Worm (Caenorhabditis elegans) whole organism, L3 larva: ENCODE data around the gene R52.4.

Source experiments
- R02D3.7 ChIP-seq: fragments of 150-350 bp; optimal IDR thresholded peaks from 2 replicates; lab custom pipeline; 2014; ENCODE audit warnings: missing biosample characterization, missing genetic modification characterization
- ZK546.5 ChIP-seq: sonication (generic microtip); optimal IDR thresholded peaks from 2 replicates; lab custom pipeline; 2017; ENCODE audit warnings: missing biosample characterization, missing genetic modification characterization
- ama-1 ChIP-seq: fragments of 150-350 bp; optimal IDR thresholded peaks from 2 replicates; lab custom pipeline; 2018
- egl-27 ChIP-seq: sonication (generic microtip); optimal IDR thresholded peaks from 4 replicates; lab custom pipeline; 2017; ENCODE audit warnings: missing biosample characterization, missing genetic modification reagents, missing genetic modification characterization
- egl-5 ChIP-seq: fragments of 150-350 bp; optimal IDR thresholded peaks from 2 replicates; lab custom pipeline; 2017; ENCODE audit warnings: missing biosample characterization, missing genetic modification reagents, missing genetic modification characterization, inconsistent platforms
- elt-1 ChIP-seq: fragments of 150-350 bp; optimal IDR thresholded peaks from 2 replicates; lab custom pipeline; 2014; ENCODE audit warnings: missing biosample characterization, missing genetic modification characterization
- eor-1 ChIP-seq, 2 experiments: fragments of 150-350 bp; optimal IDR thresholded peaks; 2 replicates each; lab custom pipeline; 2014 to 2018; ENCODE audit warnings: missing biosample characterization in 2 of 2, missing genetic modification characterization in 2 of 2
- fkh-10 ChIP-seq: sonication (generic microtip); optimal IDR thresholded peaks from 2 replicates; lab custom pipeline; 2017; ENCODE audit warnings: missing biosample characterization, missing genetic modification reagents, missing genetic modification characterization
- fos-1 ChIP-seq: fragments of 150-350 bp; optimal IDR thresholded peaks from 2 replicates; lab custom pipeline; 2014; ENCODE audit warnings: missing biosample characterization, missing genetic modification characterization
- hmg-11 ChIP-seq: sonication (generic microtip); optimal IDR thresholded peaks from 2 replicates; lab custom pipeline; 2016; ENCODE audit warnings: missing genetic modification characterization, missing compliant biosample characterization
- jun-1 ChIP-seq: fragments of 150-350 bp; optimal IDR thresholded peaks from 2 replicates; lab custom pipeline; 2014; ENCODE audit warnings: missing biosample characterization, missing genetic modification reagents, missing genetic modification characterization
- lin-15B ChIP-seq: fragments of 150-350 bp; optimal IDR thresholded peaks from 2 replicates; lab custom pipeline; 2014; ENCODE audit warnings: missing biosample characterization, missing genetic modification characterization
- lsy-12 ChIP-seq: sonication (generic microtip); optimal IDR thresholded peaks from 2 replicates; lab custom pipeline; 2016; ENCODE audit warnings: mild to moderate bottlenecking, missing genetic modification characterization, missing compliant biosample characterization
- mdl-1 ChIP-seq: fragments of 150-350 bp; optimal IDR thresholded peaks from 2 replicates; lab custom pipeline; 2014; ENCODE audit warnings: missing biosample characterization, missing genetic modification characterization
- mml-1 ChIP-seq: fragments of 150-350 bp; sonication (generic microtip); optimal IDR thresholded peaks from 3 replicates; lab custom pipeline; 2014; ENCODE audit warnings: missing biosample characterization, missing genetic modification characterization
- nhr-11 ChIP-seq: fragments of 150-350 bp; optimal IDR thresholded peaks from 2 replicates; lab custom pipeline; 2014; ENCODE audit warnings: missing biosample characterization, missing genetic modification characterization
- nhr-12 ChIP-seq: fragments of 150-350 bp; optimal IDR thresholded peaks from 2 replicates; lab custom pipeline; 2014; ENCODE audit warnings: missing biosample characterization, missing genetic modification characterization
- nhr-23 ChIP-seq: fragments of 150-350 bp; optimal IDR thresholded peaks from 2 replicates; lab custom pipeline; 2014; ENCODE audit warnings: missing biosample characterization, missing genetic modification reagents, missing genetic modification characterization
- nhr-237 ChIP-seq: fragments of 150-350 bp; optimal IDR thresholded peaks from 2 replicates; lab custom pipeline; 2014; ENCODE audit warnings: missing biosample characterization, missing genetic modification characterization
- nhr-25 ChIP-seq: sonication (generic microtip); optimal IDR thresholded peaks from 2 replicates; lab custom pipeline; 2017; ENCODE audit warnings: missing biosample characterization, missing genetic modification characterization
- nhr-28 ChIP-seq: fragments of 150-350 bp; optimal IDR thresholded peaks from 2 replicates; lab custom pipeline; 2014; ENCODE audit warnings: missing biosample characterization, missing genetic modification characterization
- nhr-43 ChIP-seq: sonication (generic microtip); optimal IDR thresholded peaks from 2 replicates; lab custom pipeline; 2016; ENCODE audit warnings: mild to moderate bottlenecking, missing genetic modification characterization, missing compliant biosample characterization; ENCODE audit not compliant: poor library complexity, severe bottlenecking
- nhr-67 ChIP-seq: fragments of 150-350 bp; optimal IDR thresholded peaks from 2 replicates; lab custom pipeline; 2014; ENCODE audit warnings: missing biosample characterization, missing genetic modification characterization
- nhr-76 ChIP-seq: fragments of 150-350 bp; sonication (generic microtip); optimal IDR thresholded peaks from 5 replicates; lab custom pipeline; 2014; ENCODE audit warnings: missing biosample characterization, missing genetic modification characterization
- nhr-77 ChIP-seq: fragments of 150-350 bp; optimal IDR thresholded peaks from 2 replicates; lab custom pipeline; 2014; ENCODE audit warnings: missing biosample characterization, missing genetic modification characterization
- pha-4 ChIP-seq: fragments of 150-350 bp; optimal IDR thresholded peaks from 2 replicates; lab custom pipeline; 2014; ENCODE audit warnings: missing biosample characterization, missing genetic modification reagents, missing genetic modification characterization
- pqm-1 ChIP-seq: fragments of 150-350 bp; optimal IDR thresholded peaks from 2 replicates; lab custom pipeline; 2017; ENCODE audit warnings: missing biosample characterization, missing genetic modification characterization, inconsistent platforms
- sea-2 ChIP-seq: fragments of 150-350 bp; sonication (generic microtip); optimal IDR thresholded peaks from 4 replicates; lab custom pipeline; 2014; ENCODE audit warnings: missing biosample characterization, missing genetic modification reagents, missing genetic modification characterization
- skn-1 ChIP-seq: fragments of 150-350 bp; optimal IDR thresholded peaks from 2 replicates; lab custom pipeline; 2014; ENCODE audit warnings: missing biosample characterization, missing genetic modification characterization
- snpc-4 ChIP-seq: fragments of 150-350 bp; optimal IDR thresholded peaks from 2 replicates; lab custom pipeline; 2014; ENCODE audit warnings: missing biosample characterization, missing genetic modification characterization
- tbx-2 ChIP-seq: sonication (generic microtip); optimal IDR thresholded peaks from 2 replicates; lab custom pipeline; 2016; ENCODE audit warnings: mild to moderate bottlenecking, missing genetic modification characterization, missing compliant biosample characterization
- zag-1 ChIP-seq: fragments of 150-350 bp; optimal IDR thresholded peaks from 2 replicates; lab custom pipeline; 2014; ENCODE audit warnings: missing biosample characterization, missing genetic modification characterization
- ztf-11 ChIP-seq: fragments of 150-350 bp; optimal IDR thresholded peaks from 2 replicates; lab custom pipeline; 2014; ENCODE audit warnings: missing biosample characterization, missing genetic modification characterization
- ztf-4 ChIP-seq: fragments of 150-350 bp; optimal IDR thresholded peaks from 2 replicates; lab custom pipeline; 2014; ENCODE audit warnings: missing biosample characterization, missing genetic modification characterization

R52.4 gene

ce11 chrII:2140817-2141216, 32.6 kb upstream of the R52.4 start, which contains the start of gene C40A11.3:
Gene C40A11.3 (plus strand): TSS chrII:2141117.
- TF ChIP-seq pha-4 (tag; lab: Kevin White, UChicago) (no peak), hmg-11 (tag; lab: Kevin White, UChicago) (no peak), nhr-76 (tag; lab: Kevin White, UChicago) (no peak), mdl-1 (tag; lab: Kevin White, UChicago) (no peak), R02D3.7 (tag; lab: Kevin White, UChicago) (no peak), fkh-10 (GFP tag; lab: Kevin White, UChicago) (no peak), elt-1 (no peak)
- TF ChIP-seq, all 47 proteins: peak for 0

- TF ChIP-seq nhr-12 (tag; lab: Kevin White, UChicago), result no peak
- no peak for TF ChIP-seq egl-5 (tag; lab: Kevin White, UChicago)
Measured at ce11 chrII:2138901-2139300, 30.7 kb upstream of the R52.4 start.

ce11 chrII:2137235-2137634, 29.0 kb upstream of the R52.4 start, which contains the start of gene C40A11.4:
Gene C40A11.4 (plus strand): TSS chrII:2137422.
- TF ChIP-seq nhr-67 (tag; lab: Kevin White, UChicago) (no peak), nhr-76 (tag; lab: Kevin White, UChicago) (no peak), egl-27 (no peak), ztf-11 (tag; lab: Kevin White, UChicago) (no peak), nhr-28 (tag; lab: Kevin White, UChicago) (no peak), jun-1 (tag; lab: Kevin White, UChicago) (no peak), mml-1 (tag; lab: Kevin White, UChicago) (no peak), nhr-237 (tag; lab: Kevin White, UChicago) (no peak), nhr-11 (tag; lab: Kevin White, UChicago) (no peak), nhr-77 (tag; lab: Kevin White, UChicago) (no peak), tbx-2 (tag; lab: Kevin White, UChicago) (no peak), nhr-12 (tag; lab: Kevin White, UChicago) (no peak), ztf-4 (tag; lab: Kevin White, UChicago) (no peak), lsy-12 (tag; lab: Kevin White, UChicago) (no peak), fkh-10 (GFP tag; lab: Kevin White, UChicago) (no peak), ama-1 (no peak), snpc-4 (tag; lab: Kevin White, UChicago) (no peak), nhr-25 (tag; lab: Kevin White, UChicago) (no peak), pha-4 (tag; lab: Kevin White, UChicago) (no peak), ZK546.5 (tag; lab: Kevin White, UChicago) (no peak)

ce11 chrII:2135604-2136003, 27.4 kb upstream of the R52.4 start, which contains the start of gene hpo-7:
Gene hpo-7 (minus strand): TSS chrII:2135704.
- TF ChIP-seq lsy-12 (tag; lab: Kevin White, UChicago), result no peak
- TF ChIP-seq ZK546.5 (tag; lab: Kevin White, UChicago), result no peak
- TF ChIP-seq R02D3.7 (tag; lab: Kevin White, UChicago), result no peak
- TF ChIP-seq elt-1, result no peak
- no peak for TF ChIP-seq ztf-4 (tag; lab: Kevin White, UChicago)
- no peak for TF ChIP-seq ztf-11 (tag; lab: Kevin White, UChicago)
- no peak for TF ChIP-seq fos-1 (tag; lab: Kevin White, UChicago)
- TF ChIP-seq skn-1 (tag; lab: Kevin White, UChicago), result no peak
- no peak for TF ChIP-seq jun-1 (tag; lab: Kevin White, UChicago)

- TF ChIP-seq elt-1, result no peak
- no peak for TF ChIP-seq ZK546.5 (tag; lab: Kevin White, UChicago)
- TF ChIP-seq nhr-76 (tag; lab: Kevin White, UChicago), result no peak
- no peak for TF ChIP-seq sea-2 (GFP tag; lab: Kevin White, UChicago)
- TF ChIP-seq zag-1 (tag; lab: Kevin White, UChicago), result no peak
- no peak for TF ChIP-seq lsy-12 (tag; lab: Kevin White, UChicago)
- no peak for TF ChIP-seq nhr-43 (tag; lab: Kevin White, UChicago)
- TF ChIP-seq nhr-25 (tag; lab: Kevin White, UChicago), result no peak
- TF ChIP-seq eor-1 (tag; optimal IDR thresholded peaks at IDR 0.05; lab: Kevin White, UChicago), result no peak
- no peak for TF ChIP-seq tbx-2 (tag; lab: Kevin White, UChicago)
- TF ChIP-seq skn-1 (tag; lab: Kevin White, UChicago), result no peak
- TF ChIP-seq lin-15B, result no peak
- no peak for TF ChIP-seq pqm-1 (tag; lab: Kevin White, UChicago)
- TF ChIP-seq nhr-23 (tag; lab: Kevin White, UChicago), result no peak
- no peak for TF ChIP-seq mml-1 (tag; lab: Kevin White, UChicago)
- no peak for TF ChIP-seq jun-1 (tag; lab: Kevin White, UChicago)
Measured at ce11 chrII:2130770-2131169, 22.6 kb upstream of the R52.4 start, which contains the start of gene sdz-28. Gene sdz-28 (plus strand): TSS chrII:2131070.
